Fruit fly (Drosophila melanogaster) whole organism, embryonic: ENCODE data around the gene CG11593.

Experiments used
- Atf6 ChIP-seq: fragments of 200-800 bp; sonication (Bioruptor generic); IDR thresholded peaks from 2 replicates; pipeline ENCODE4 v1.3.6; 2022; ENCODE audit warnings: missing biosample characterization, missing genetic modification characterization
- Blimp-1 ChIP-seq: fragments of 200-800 bp; sonication (Bioruptor generic); optimal IDR thresholded peaks from 3 replicates; lab custom pipeline; 2018; ENCODE audit warnings: missing biosample characterization, missing genetic modification characterization, mild to moderate bottlenecking, moderate library complexity, missing genetic modification reagents
- CG10431 ChIP-seq: fragments of 200-800 bp; sonication (Bioruptor generic); optimal IDR thresholded peaks from 3 replicates; lab custom pipeline; 2018; ENCODE audit warnings: missing biosample characterization, mild to moderate bottlenecking, missing genetic modification characterization
- CG1233 ChIP-seq: fragments of 200-800 bp; sonication (Bioruptor generic); optimal IDR thresholded peaks from 4 replicates; lab custom pipeline; 2018; ENCODE audit warnings: missing biosample characterization, mild to moderate bottlenecking, missing genetic modification characterization
- CG12391 ChIP-seq: fragments of 200-800 bp; sonication (Bioruptor generic); optimal IDR thresholded peaks from 3 replicates; lab custom pipeline; 2018; ENCODE audit warnings: missing biosample characterization, mild to moderate bottlenecking, missing genetic modification characterization, moderate library complexity
- CG13894 ChIP-seq: fragments of 200-800 bp; sonication (Bioruptor generic); optimal IDR thresholded peaks from 3 replicates; lab custom pipeline; 2018; ENCODE audit warnings: missing biosample characterization, mild to moderate bottlenecking, missing genetic modification characterization, moderate library complexity
- CG15479 ChIP-seq: fragments of 200-800 bp; sonication (Bioruptor generic); optimal IDR thresholded peaks from 3 replicates; lab custom pipeline; 2019; ENCODE audit warnings: missing biosample characterization, mild to moderate bottlenecking, missing genetic modification characterization, moderate library complexity
- CG1647 ChIP-seq: fragments of 200-800 bp; sonication (Bioruptor generic); optimal IDR thresholded peaks from 3 replicates; lab custom pipeline; 2016; ENCODE audit warnings: missing biosample characterization, missing genetic modification characterization
- CG17359 ChIP-seq: fragments of 200-800 bp; sonication (Bioruptor generic); optimal IDR thresholded peaks from 3 replicates; lab custom pipeline; 2018; ENCODE audit warnings: missing biosample characterization, mild to moderate bottlenecking, missing genetic modification characterization, moderate library complexity
- CG17361 ChIP-seq: fragments of 200-800 bp; sonication (Bioruptor generic); IDR thresholded peaks from 3 replicates; pipeline ENCODE4 v1.3.6; 2022; ENCODE audit warnings: missing biosample characterization, missing genetic modification characterization
- CG17385 ChIP-seq: fragments of 200-800 bp; sonication (Bioruptor generic); optimal IDR thresholded peaks from 3 replicates; lab custom pipeline; 2018; ENCODE audit warnings: missing biosample characterization, mild to moderate bottlenecking, missing genetic modification characterization
- CG18262 ChIP-seq: fragments of 200-800 bp; optimal IDR thresholded peaks from 3 replicates; lab custom pipeline; 2019; ENCODE audit warnings: missing biosample characterization, mild to moderate bottlenecking, missing genetic modification characterization, moderate library complexity
- CG2120 ChIP-seq: fragments of 200-800 bp; sonication (Bioruptor generic); optimal IDR thresholded peaks from 3 replicates; lab custom pipeline; 2016; ENCODE audit warnings: missing biosample characterization, missing genetic modification characterization
- CG3281 ChIP-seq: fragments of 200-800 bp; sonication (Bioruptor generic); optimal IDR thresholded peaks from 3 replicates; lab custom pipeline; 2017; ENCODE audit warnings: missing biosample characterization, mild to moderate bottlenecking, missing genetic modification characterization
- CG33557 ChIP-seq: fragments of 200-800 bp; sonication (Bioruptor generic); optimal IDR thresholded peaks from 2 replicates; lab custom pipeline; 2019; ENCODE audit warnings: missing biosample characterization, mild to moderate bottlenecking, missing genetic modification characterization, moderate library complexity
- CG3407 ChIP-seq: fragments of 200-800 bp; sonication (Bioruptor generic); optimal IDR thresholded peaks from 2 replicates; lab custom pipeline; 2018; ENCODE audit warnings: missing biosample characterization, mild to moderate bottlenecking, missing genetic modification characterization
- CG43689 ChIP-seq: fragments of 200-800 bp; sonication (Bioruptor generic); IDR thresholded peaks from 2 replicates; pipeline ENCODE4 v1.3.6; 2022; ENCODE audit warnings: missing biosample characterization, missing genetic modification characterization
- CG7745 ChIP-seq: fragments of 200-800 bp; sonication (Bioruptor generic); optimal IDR thresholded peaks from 2 replicates; lab custom pipeline; 2018; ENCODE audit warnings: missing biosample characterization, mild to moderate bottlenecking, missing genetic modification characterization, moderate library complexity
- CG7839 ChIP-seq: fragments of 200-800 bp; sonication (Bioruptor generic); optimal IDR thresholded peaks from 3 replicates; lab custom pipeline; 2018; ENCODE audit warnings: missing biosample characterization, mild to moderate bottlenecking, missing genetic modification characterization, moderate library complexity
- Dbx ChIP-seq: fragments of 200-800 bp; sonication (Bioruptor generic); IDR thresholded peaks from 3 replicates; pipeline ENCODE4 v1.3.6; 2022; ENCODE audit warnings: missing biosample characterization, missing genetic modification characterization
- Dfd ChIP-seq, 2 experiments: fragments of >200 bp; optimal IDR thresholded peaks; 2 replicates each; lab custom pipeline; 2017; ENCODE audit warnings: missing biosample characterization in 2 of 2, missing genetic modification characterization in 2 of 2
- ERR ChIP-seq: fragments of 200-800 bp; sonication (Bioruptor generic); optimal IDR thresholded peaks from 2 replicates; lab custom pipeline; 2016; ENCODE audit warnings: missing biosample characterization, missing genetic modification characterization
- HLH4C ChIP-seq: fragments of 200-800 bp; sonication (Bioruptor generic); IDR thresholded peaks from 3 replicates; pipeline ENCODE4 v1.3.6; 2022; ENCODE audit warnings: missing biosample characterization, missing genetic modification characterization; ENCODE audit not compliant: partially characterized antibody
- Hand ChIP-seq: fragments of 200-800 bp; sonication (Bioruptor generic); optimal IDR thresholded peaks from 2 replicates; lab custom pipeline; 2017; ENCODE audit warnings: mild to moderate bottlenecking, missing biosample characterization, missing genetic modification reagents, missing genetic modification characterization
- Hmr ChIP-seq: fragments of 200-800 bp; sonication (Bioruptor generic); optimal IDR thresholded peaks from 3 replicates; lab custom pipeline; 2017; ENCODE audit warnings: mild to moderate bottlenecking, missing biosample characterization, missing genetic modification reagents, missing genetic modification characterization
- Hr3 ChIP-seq: fragments of 200-800 bp; sonication (Bioruptor generic); optimal IDR thresholded peaks from 3 replicates; lab custom pipeline; 2016; ENCODE audit warnings: missing biosample characterization, missing genetic modification characterization
- Lhr ChIP-seq: fragments of 200-800 bp; sonication (Bioruptor generic); optimal IDR thresholded peaks from 3 replicates; lab custom pipeline; 2017; ENCODE audit warnings: mild to moderate bottlenecking, missing biosample characterization, missing genetic modification reagents, missing genetic modification characterization
- Max ChIP-seq: fragments of 200-800 bp; sonication (Bioruptor generic); optimal IDR thresholded peaks from 2 replicates; lab custom pipeline; 2016; ENCODE audit warnings: missing biosample characterization, mild to moderate bottlenecking, missing genetic modification characterization
- Mes4 ChIP-seq: fragments of 200-800 bp; sonication (Bioruptor generic); optimal IDR thresholded peaks from 2 replicates; lab custom pipeline; 2016; ENCODE audit warnings: missing biosample characterization, missing genetic modification characterization
- NC2β ChIP-seq: fragments of 200-800 bp; sonication (Bioruptor generic); optimal IDR thresholded peaks from 2 replicates; lab custom pipeline; 2016; ENCODE audit warnings: missing biosample characterization, missing genetic modification characterization
- Poxn ChIP-seq: fragments of 200-800 bp; sonication (Bioruptor generic); IDR thresholded peaks from 2 replicates; pipeline ENCODE4 v1.3.6; 2022; ENCODE audit warnings: missing biosample characterization, missing genetic modification characterization
- Sox102F ChIP-seq: fragments of 200-800 bp; sonication (Bioruptor generic); optimal IDR thresholded peaks from 2 replicates; lab custom pipeline; 2018; ENCODE audit warnings: missing biosample characterization, mild to moderate bottlenecking, missing genetic modification characterization, moderate library complexity
- Sry-β ChIP-seq: fragments of 200-800 bp; sonication (Bioruptor generic); optimal IDR thresholded peaks from 2 replicates; lab custom pipeline; 2018; ENCODE audit warnings: missing biosample characterization, mild to moderate bottlenecking, missing genetic modification characterization, moderate library complexity
- Usf ChIP-seq: fragments of 200-800 bp; sonication (Bioruptor generic); optimal IDR thresholded peaks from 2 replicates; lab custom pipeline; 2017; ENCODE audit warnings: missing genotype, missing biosample characterization, missing genetic modification characterization
- ab ChIP-seq: fragments of 200-800 bp; sonication (Bioruptor generic); optimal IDR thresholded peaks from 2 replicates; lab custom pipeline; 2016; ENCODE audit warnings: missing biosample characterization, missing genetic modification characterization
- bbx ChIP-seq: fragments of 200-800 bp; sonication (Bioruptor generic); IDR thresholded peaks from 2 replicates; pipeline ENCODE4 v1.3.6; 2022; ENCODE audit warnings: missing biosample characterization, missing genetic modification characterization; ENCODE audit not compliant: partially characterized antibody
- bcd ChIP-seq: fragments of 200-800 bp; sonication (Bioruptor generic); optimal IDR thresholded peaks from 2 replicates; lab custom pipeline; 2017; ENCODE audit warnings: missing biosample characterization, mild to moderate bottlenecking, missing genetic modification characterization
- cad ChIP-seq: fragments of >200 bp; optimal IDR thresholded peaks from 2 replicates; lab custom pipeline; 2017; ENCODE audit warnings: missing biosample characterization, missing genetic modification characterization
- cato ChIP-seq: fragments of 200-800 bp; sonication (Bioruptor generic); optimal IDR thresholded peaks from 2 replicates; lab custom pipeline; 2016; ENCODE audit warnings: missing biosample characterization, missing genetic modification characterization, borderline replicate concordance
- chm ChIP-seq: fragments of 200-800 bp; sonication (Bioruptor generic); IDR thresholded peaks from 2 replicates; pipeline ENCODE4 v1.3.6; 2022; ENCODE audit warnings: missing biosample characterization, missing genetic modification characterization
- eyg ChIP-seq: fragments of 200-800 bp; sonication (Bioruptor generic); optimal IDR thresholded peaks from 3 replicates; lab custom pipeline; 2016; ENCODE audit warnings: missing biosample characterization, missing genetic modification characterization
- fd102C ChIP-seq: fragments of 200-800 bp; sonication (Bioruptor generic); optimal IDR thresholded peaks from 2 replicates; lab custom pipeline; 2018; ENCODE audit warnings: missing biosample characterization, mild to moderate bottlenecking, missing genetic modification characterization, moderate library complexity
- gfzf ChIP-seq: fragments of 200-800 bp; sonication (Bioruptor generic); optimal IDR thresholded peaks from 2 replicates; lab custom pipeline; 2016; ENCODE audit warnings: missing biosample characterization, mild to moderate bottlenecking, missing genetic modification characterization, moderate library complexity
- ham ChIP-seq: fragments of 200-800 bp; sonication (Bioruptor generic); IDR thresholded peaks from 2 replicates; pipeline ENCODE4 v1.3.6; 2022; ENCODE audit warnings: missing biosample characterization, missing genetic modification characterization
- hth ChIP-seq: fragments of >200 bp; optimal IDR thresholded peaks from 2 replicates; lab custom pipeline; 2017; ENCODE audit warnings: inconsistent platforms
- insv ChIP-seq, 2 experiments: fragments of 200-800 bp; sonication (Bioruptor generic); optimal IDR thresholded peaks; 3 replicates each; lab custom pipeline; 2016 to 2018; ENCODE audit warnings: missing biosample characterization in 2 of 2, missing genetic modification characterization in 2 of 2
- onecut ChIP-seq: fragments of 200-800 bp; sonication (Bioruptor generic); IDR thresholded peaks from 2 replicates; pipeline ENCODE4 v1.3.6; 2022; ENCODE audit warnings: missing biosample characterization, missing genetic modification characterization
- pb ChIP-seq: fragments of 200-800 bp; sonication (Bioruptor generic); optimal IDR thresholded peaks from 3 replicates; lab custom pipeline; 2016; ENCODE audit warnings: missing biosample characterization, missing genetic modification characterization
- pum ChIP-seq: fragments of 200-800 bp; sonication (Bioruptor generic); optimal IDR thresholded peaks from 2 replicates; lab custom pipeline; 2016; ENCODE audit warnings: missing biosample characterization, missing genetic modification characterization
- repo ChIP-seq: fragments of 200-800 bp; sonication (Bioruptor generic); optimal IDR thresholded peaks from 2 replicates; lab custom pipeline; 2016; ENCODE audit warnings: missing biosample characterization, missing genetic modification characterization
- row ChIP-seq: fragments of 200-800 bp; sonication (Bioruptor generic); IDR thresholded peaks from 3 replicates; pipeline ENCODE4 v1.3.6; 2022; ENCODE audit warnings: missing biosample characterization, missing genetic modification characterization
- salm ChIP-seq: fragments of 200-800 bp; sonication (Bioruptor generic); optimal IDR thresholded peaks from 2 replicates; lab custom pipeline; 2018; ENCODE audit warnings: missing biosample characterization, mild to moderate bottlenecking, missing genetic modification characterization

Gene CG11593

dm6 chr3L:4049082-4049481 lies 8.8 kb upstream of the CG11593 start (continued):
- TF ChIP-seq pb (GFP tag; lab: Kevin White, UChicago) (no peak), Hand (GFP tag; lab: Kevin White, UChicago) (no peak), onecut (GFP tag; lab: Robert Waterston, UW) (no peak), CG3281 (GFP tag; lab: Kevin White, UChicago) (no peak), CG3407 (no peak), CG7839 (peak; percentile 12), salm (no peak), CG15479 (GFP tag; lab: Kevin White, UChicago) (no peak), CG18262 (tag; lab: Kevin White, UChicago) (peak; percentile 30), cad (no peak), CG12391 (tag; lab: Kevin White, UChicago) (peak; percentile 13), repo (no peak), Sry-β (GFP tag; lab: Kevin White, UChicago) (no peak), NC2β (GFP tag; lab: Kevin White, UChicago) (no peak), Atf6 (no peak), CG1233 (GFP tag; lab: Kevin White, UChicago) (no peak), ERR (GFP tag; lab: Kevin White, UChicago) (no peak), Hmr (no peak), CG17385 (GFP tag; lab: Kevin White, UChicago) (no peak), bcd (GFP tag; lab: Kevin White, UChicago) (no peak), insv (GFP tag; optimal IDR thresholded peaks at IDR 0.05; lab: Kevin White, UChicago) (no peak), ab (GFP tag; lab: Kevin White, UChicago) (no peak), row (GFP tag; lab: Robert Waterston, UW) (peak; percentile 65), gfzf (GFP tag; lab: Kevin White, UChicago) (no peak), Dbx (GFP tag; lab: Robert Waterston, UW) (no peak), Sox102F (peak; percentile 48), ham (GFP tag; lab: Robert Waterston, UW) (no peak), CG17359 (tag; lab: Kevin White, UChicago) (no peak), Mes4 (GFP tag; lab: Kevin White, UChicago) (no peak), CG10431 (GFP tag; lab: Kevin White, UChicago) (no peak), CG13894 (no peak), Usf (no peak), CG17361 (GFP tag; lab: Robert Waterston, UW) (0 out of 3 replicates have a peak, but pooled peaks have one; percentile 34), CG33557 (no peak), Dfd (GFP tag; optimal IDR thresholded peaks at IDR 0.05; lab: Kevin White, UChicago) (no peak), cato (GFP tag; lab: Kevin White, UChicago) (no peak), CG1647 (GFP tag; lab: Kevin White, UChicago) (no peak), CG7745 (tag; lab: Kevin White, UChicago) (no peak), CG2120 (GFP tag; lab: Kevin White, UChicago) (no peak), Poxn (GFP tag; lab: Robert Waterston, UW) (no peak), Lhr (no peak), chm (GFP tag; lab: Robert Waterston, UW) (no peak), bbx (no peak), fd102C (GFP tag; lab: Kevin White, UChicago) (no peak), hth (no peak), Max (no peak), CG43689 (GFP tag; lab: Robert Waterston, UW) (no peak), Blimp-1 (GFP tag; lab: Kevin White, UChicago) (peak; percentile 14), pum (GFP tag; lab: Kevin White, UChicago) (no peak), Hr3 (GFP tag; lab: Kevin White, UChicago) (no peak), HLH4C (no peak), eyg (GFP tag; lab: Kevin White, UChicago) (no peak)
